Fruit fly (Drosophila melanogaster) whole organism, pupa: ENCODE data around the gene CG16789.

ENCODE experiments used
- CG12605 ChIP-seq: fragments of 200-800 bp; sonication (Bioruptor generic); IDR thresholded peaks from 2 replicates; pipeline ENCODE4 v1.3.6; 2022; ENCODE audit warnings: missing biosample characterization, missing genetic modification characterization
- CG13204 ChIP-seq: fragments of 200-800 bp; sonication (Bioruptor generic); optimal IDR thresholded peaks from 2 replicates; lab custom pipeline; 2018; ENCODE audit warnings: missing biosample characterization, mild to moderate bottlenecking, missing genetic modification characterization, moderate library complexity
- CG14655 ChIP-seq: fragments of 200-800 bp; sonication (Bioruptor generic); optimal IDR thresholded peaks from 3 replicates; lab custom pipeline; 2017; ENCODE audit warnings: mild to moderate bottlenecking, missing biosample characterization, missing genetic modification reagents, missing genetic modification characterization
- CG15710 ChIP-seq: fragments of 200-800 bp; sonication (Bioruptor generic); optimal IDR thresholded peaks from 2 replicates; lab custom pipeline; 2018; ENCODE audit warnings: missing biosample characterization, mild to moderate bottlenecking, missing genetic modification characterization, moderate library complexity
- CG32121 ChIP-seq: fragments of 200-800 bp; sonication (Bioruptor generic); IDR thresholded peaks from 2 replicates; pipeline ENCODE4 v1.3.6; 2022; ENCODE audit warnings: missing biosample characterization, missing genetic modification characterization
- CG4496 ChIP-seq: fragments of 200-800 bp; sonication (Bioruptor generic); IDR thresholded peaks from 3 replicates; pipeline ENCODE4 v1.3.6; 2022; ENCODE audit warnings: missing biosample characterization, missing genetic modification characterization
- CG8159 ChIP-seq: fragments of 200-800 bp; sonication (Bioruptor generic); optimal IDR thresholded peaks from 3 replicates; lab custom pipeline; 2018; ENCODE audit warnings: missing biosample characterization, mild to moderate bottlenecking, missing genetic modification characterization, moderate library complexity
- CG8301 ChIP-seq: fragments of 200-800 bp; sonication (Bioruptor generic); optimal IDR thresholded peaks from 2 replicates; lab custom pipeline; 2018; ENCODE audit warnings: missing biosample characterization, mild to moderate bottlenecking, missing genetic modification characterization
- CG9948 ChIP-seq: fragments of 200-800 bp; sonication (Bioruptor generic); optimal IDR thresholded peaks from 2 replicates; lab custom pipeline; 2018; ENCODE audit warnings: missing biosample characterization, mild to moderate bottlenecking, missing genetic modification characterization, moderate library complexity
- D1 ChIP-seq: fragments of 200-800 bp; sonication (Bioruptor generic); optimal IDR thresholded peaks from 2 replicates; lab custom pipeline; 2018; ENCODE audit warnings: missing biosample characterization, mild to moderate bottlenecking, missing genetic modification characterization, moderate library complexity
- EcR ChIP-seq: fragments of 200-800 bp; sonication (Bioruptor generic); optimal IDR thresholded peaks from 3 replicates; lab custom pipeline; 2019; ENCODE audit warnings: missing biosample characterization, missing genetic modification characterization, mild to moderate bottlenecking, moderate library complexity, missing genetic modification reagents
- Pif1A ChIP-seq: fragments of 200-800 bp; sonication (Bioruptor generic); optimal IDR thresholded peaks from 3 replicates; lab custom pipeline; 2016; ENCODE audit warnings: missing biosample characterization, missing genetic modification characterization
- Pif1B ChIP-seq: fragments of 200-800 bp; sonication (Bioruptor generic); optimal IDR thresholded peaks from 3 replicates; lab custom pipeline; 2016; ENCODE audit warnings: missing biosample characterization, missing genetic modification characterization
- rn ChIP-seq: fragments of 200-800 bp; sonication (Bioruptor generic); IDR thresholded peaks from 2 replicates; pipeline ENCODE4 v1.3.6; 2022; ENCODE audit warnings: missing biosample characterization, missing genetic modification characterization

DNA sequence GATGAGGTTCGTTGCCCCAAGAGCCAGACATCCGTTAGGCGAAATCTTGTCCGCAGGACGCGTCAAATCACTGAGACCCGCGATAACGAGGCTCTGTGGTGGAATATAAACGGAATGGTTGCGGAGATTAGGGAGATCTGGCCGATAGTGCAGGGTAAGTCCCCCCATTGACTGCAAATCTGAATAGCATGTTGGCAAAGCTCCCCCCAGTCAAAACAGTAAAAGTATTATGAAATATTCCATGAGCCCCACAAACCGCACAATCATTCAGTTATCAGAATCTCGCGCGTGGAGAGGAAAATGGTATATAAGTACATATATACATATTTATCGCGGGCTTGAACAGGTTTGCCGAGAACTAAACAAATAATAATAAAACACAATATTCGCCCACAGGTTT, 4.7 kb downstream of the CG16789 start:
- no peak for TF ChIP-seq D1 (tag; lab: Kevin White, UChicago)
- TF ChIP-seq CG14655, result no peak
- TF ChIP-seq CG32121 (GFP tag; lab: Robert Waterston, UW), result no peak
- TF ChIP-seq Pif1B (GFP tag; lab: Kevin White, UChicago), result no peak
- no peak for TF ChIP-seq CG9948 (tag; lab: Kevin White, UChicago)
- no peak for TF ChIP-seq CG4496 (GFP tag; lab: Robert Waterston, UW)
- TF ChIP-seq CG8159 (tag; lab: Kevin White, UChicago), result no peak
- TF ChIP-seq EcR (GFP tag; lab: Kevin White, UChicago), result peak; percentile 30
- no peak for TF ChIP-seq CG13204 (GFP tag; lab: Kevin White, UChicago)
- TF ChIP-seq Pif1A (GFP tag; lab: Kevin White, UChicago), result no peak
- TF ChIP-seq CG12605 (GFP tag; lab: Robert Waterston, UW), result no peak
- TF ChIP-seq rn (GFP tag; lab: Robert Waterston, UW), result no peak
- TF ChIP-seq CG15710, result no peak
- no peak for TF ChIP-seq CG8301
